Fruit fly (Drosophila melanogaster): ENCODE results near the gene Btk.

Btk gene

dm6 chr2L:8210468-8210867 is 90.4 kb downstream of the Btk start (continued):
- TF ChIP-seq mirr (GFP tag; optimal IDR thresholded peaks at IDR 0.05), result no peak

- TF ChIP-seq D19A (tag; optimal IDR thresholded peaks at IDR 0.05) (no peak), cas (GFP tag; IDR thresholded peaks at IDR 0.05) (no peak), lbe (GFP tag; optimal IDR thresholded peaks at IDR 0.05) (no peak), Opbp (GFP tag; IDR thresholded peaks at IDR 0.05; ENCODE audit: partially characterized antibody) (no peak), Atf6 (GFP tag; IDR thresholded peaks at IDR 0.05) (no peak), kni (GFP tag; optimal IDR thresholded peaks at IDR 0.05) (no peak), dati (GFP tag; IDR thresholded peaks at IDR 0.05) (no peak), CG15479 (GFP tag; optimal IDR thresholded peaks at IDR 0.05) (peak; percentile 21), Fer1 (GFP tag; optimal IDR thresholded peaks at IDR 0.05) (no peak), twi (tag; optimal IDR thresholded peaks at IDR 0.05) (peak; percentile 95), CG18476 (GFP tag; optimal IDR thresholded peaks at IDR 0.05) (no peak), jigr1 (GFP tag; IDR thresholded peaks at IDR 0.05) (no peak), org-1 (GFP tag; optimal IDR thresholded peaks at IDR 0.05) (no peak), Elba2 (GFP tag; optimal IDR thresholded peaks at IDR 0.05) (no peak), dmrt11E (tag; optimal IDR thresholded peaks at IDR 0.05) (no peak), ab (GFP tag; optimal IDR thresholded peaks at IDR 0.05) (no peak), bowl (GFP tag; IDR thresholded peaks at IDR 0.05) (no peak)
Measured at dm6 chr2L:8209362-8209761, 91.5 kb downstream of the Btk start.

All from whole organism, embryonic.